Worm (Caenorhabditis elegans) whole organism, midembryonic: ENCODE results near the gene sre-38.

Experiments
- T22C8.4 ChIP-seq: fragments of 200-800 bp; sonication (Bioruptor generic); IDR thresholded peaks from 2 replicates; pipeline ENCODE4 v1.3.6; 2022; ENCODE audit warnings: missing genetic modification characterization, missing compliant biosample characterization
- cog-1 ChIP-seq: sonication (generic microtip); optimal IDR thresholded peaks from 2 replicates; lab custom pipeline; 2016; ENCODE audit warnings: missing genetic modification characterization, missing compliant biosample characterization
- flt-1 ChIP-seq: fragments of 200-800 bp; sonication (Bioruptor generic); IDR thresholded peaks from 2 replicates; pipeline ENCODE4 v1.3.6; 2022; ENCODE audit warnings: missing genetic modification characterization, missing compliant biosample characterization
- klf-2 ChIP-seq: fragments of 200-800 bp; sonication (Bioruptor generic); conservative IDR thresholded peaks from 2 replicates; pipeline ENCODE4 v1.3.6; 2022; ENCODE audit warnings: missing genetic modification reagents, missing genetic modification characterization, missing compliant biosample characterization
- med-1 ChIP-seq: sonication (generic microtip); optimal IDR thresholded peaks from 2 replicates; lab custom pipeline; 2017; ENCODE audit warnings: missing genetic modification characterization, mild to moderate bottlenecking, missing compliant biosample characterization, antibody characterized with exemption, missing genetic modification reagents; ENCODE audit not compliant: insufficient read depth
- ref-1 ChIP-seq: fragments of 200-800 bp; sonication (Bioruptor generic); conservative IDR thresholded peaks from 2 replicates; pipeline ENCODE4 v1.3.6; 2022; ENCODE audit warnings: missing genetic modification reagents, missing genetic modification characterization, missing compliant biosample characterization
- tab-1 ChIP-seq: fragments of 200-800 bp; sonication (Bioruptor generic); IDR thresholded peaks from 2 replicates; pipeline ENCODE4 v1.3.6; 2022; ENCODE audit warnings: missing genetic modification characterization, missing compliant biosample characterization
- ztf-23 ChIP-seq: fragments of 200-800 bp; sonication (Bioruptor generic); IDR thresholded peaks from 2 replicates; pipeline ENCODE4 v1.3.6; 2022; ENCODE audit warnings: missing genetic modification reagents, missing genetic modification characterization, missing compliant biosample characterization
- ztf-29 ChIP-seq: fragments of 200-800 bp; sonication (Bioruptor generic); IDR thresholded peaks from 2 replicates; pipeline ENCODE4 v1.3.6; 2022; ENCODE audit warnings: missing genetic modification reagents, missing genetic modification characterization, missing compliant biosample characterization

The sre-38 gene

ce11 chrII:12457275-12457674 is at the start of gene sre-38:
Gene sre-38 (plus strand): TSS chrII:12457575.
- no peak for TF ChIP-seq tab-1 (GFP tag; lab: Robert Waterston, UW)
- TF ChIP-seq med-1 (GFP tag; lab: Kevin White, UChicago), result no peak
- no peak for TF ChIP-seq ref-1 (GFP tag; lab: Robert Waterston, UW)
- TF ChIP-seq T22C8.4 (GFP tag; lab: Robert Waterston, UW), result no peak
- no peak for TF ChIP-seq cog-1 (tag; lab: Kevin White, UChicago)
- TF ChIP-seq flt-1, result no peak
- no peak for TF ChIP-seq ztf-23
- no peak for TF ChIP-seq klf-2 (GFP tag; lab: Robert Waterston, UW)
- no peak for TF ChIP-seq ztf-29 (GFP tag; lab: Robert Waterston, UW)

ce11 chrII:12408717-12409116 is 48.7 kb upstream of the sre-38 start, which contains the start of gene sre-31:
Gene sre-31 (minus strand): TSS chrII:12408817.
- TF ChIP-seq ztf-23, result no peak
- no peak for TF ChIP-seq ref-1 (GFP tag; lab: Robert Waterston, UW)
- no peak for TF ChIP-seq med-1 (GFP tag; lab: Kevin White, UChicago)
- no peak for TF ChIP-seq ztf-29 (GFP tag; lab: Robert Waterston, UW)
- TF ChIP-seq tab-1 (GFP tag; lab: Robert Waterston, UW), result no peak
- TF ChIP-seq cog-1 (tag; lab: Kevin White, UChicago), result no peak

DNA sequence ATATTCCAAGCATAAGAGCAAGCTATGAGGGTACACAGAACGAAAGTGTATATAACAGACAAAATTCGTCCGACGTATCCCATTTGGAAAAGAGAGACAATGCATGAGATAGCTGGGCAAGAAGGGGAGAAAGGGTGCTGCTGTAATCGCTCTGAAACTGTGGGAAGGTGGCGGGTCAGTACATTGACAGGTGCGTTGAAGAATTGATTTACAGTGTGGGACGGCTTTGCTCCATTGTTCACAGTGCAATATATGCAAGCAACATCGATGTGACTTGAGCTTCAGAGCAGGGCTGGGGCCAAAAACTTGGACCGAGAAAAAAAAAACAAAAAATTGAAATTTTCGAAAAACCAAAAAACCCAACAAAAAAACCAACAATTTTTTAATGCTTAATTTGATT is 47.3 kb upstream of the sre-38 start, which contains the start of gene F57G9.3:
F57G9.3 (minus strand) TSS at position 101 of the 400 bp plus-strand sequence.
- no peak for TF ChIP-seq cog-1 (tag; lab: Kevin White, UChicago)
- TF ChIP-seq T22C8.4 (GFP tag; lab: Robert Waterston, UW), result no peak
- TF ChIP-seq ref-1 (GFP tag; lab: Robert Waterston, UW), result no peak
- TF ChIP-seq klf-2 (GFP tag; lab: Robert Waterston, UW), result no peak
- TF ChIP-seq med-1 (GFP tag; lab: Kevin White, UChicago), result no peak
- no peak for TF ChIP-seq flt-1
- no peak for TF ChIP-seq ztf-23

DNA sequence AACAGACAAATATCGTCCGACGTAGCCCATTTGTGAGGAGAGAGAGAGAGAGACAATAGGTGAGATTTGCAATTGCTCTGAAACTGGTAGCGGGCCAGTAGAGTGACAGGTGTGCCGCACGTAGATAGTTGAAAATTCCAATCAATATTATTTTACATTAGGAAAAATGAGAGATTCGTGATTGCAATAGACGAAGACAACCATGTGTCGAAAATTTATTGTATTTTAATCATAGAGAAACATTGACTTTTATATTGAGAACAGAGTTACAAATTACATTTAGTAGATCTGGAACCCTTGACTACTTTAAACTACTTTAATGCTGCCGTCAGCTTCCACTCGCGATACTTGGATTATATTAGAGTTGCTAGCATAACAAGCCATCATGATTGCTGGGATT is 45.0 kb upstream of the sre-38 start, which contains the start of gene Y57A10C.1:
Y57A10C.1 (minus strand) TSS at position 101 of the 400 bp plus-strand sequence.
- TF ChIP-seq flt-1, result no peak
- no peak for TF ChIP-seq ztf-29 (GFP tag; lab: Robert Waterston, UW)
- TF ChIP-seq cog-1 (tag; lab: Kevin White, UChicago), result no peak

- no peak for TF ChIP-seq med-1 (GFP tag; lab: Kevin White, UChicago)
- TF ChIP-seq ztf-29 (GFP tag; lab: Robert Waterston, UW), result no peak
- TF ChIP-seq tab-1 (GFP tag; lab: Robert Waterston, UW), result no peak
- no peak for TF ChIP-seq cog-1 (tag; lab: Kevin White, UChicago)
- TF ChIP-seq klf-2 (GFP tag; lab: Robert Waterston, UW), result no peak
- TF ChIP-seq flt-1, result no peak
- no peak for TF ChIP-seq T22C8.4 (GFP tag; lab: Robert Waterston, UW)
- no peak for TF ChIP-seq ref-1 (GFP tag; lab: Robert Waterston, UW)
- no peak for TF ChIP-seq ztf-23
Observed at ce11 chrII:12414805-12415204, 42.6 kb upstream of the sre-38 start, which contains the start of gene Y57A10C.11. Gene Y57A10C.11 (minus strand): TSS chrII:12414905.

DNA sequence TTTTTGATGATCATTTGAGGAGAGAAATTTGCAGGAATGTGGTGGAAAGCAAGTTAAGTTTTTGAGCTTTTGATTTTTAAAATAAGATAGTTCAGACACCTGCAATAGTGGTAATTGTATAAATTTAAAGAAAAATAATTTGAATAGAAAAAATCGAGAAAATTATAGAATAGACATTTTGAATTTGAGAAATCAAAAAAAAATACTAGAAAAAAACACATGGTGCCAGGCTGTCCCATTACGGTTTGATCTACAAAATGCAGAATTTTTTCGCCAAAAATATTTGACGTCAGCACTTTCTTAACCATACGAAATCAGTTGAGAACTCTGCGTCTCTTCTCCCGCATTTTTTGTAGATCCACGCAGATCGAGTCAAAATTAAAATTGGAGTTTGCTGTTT is 39.9 kb upstream of the sre-38 start, which contains the start of gene sre-27:
sre-27 (minus strand) TSS at position 101 of the 400 bp plus-strand sequence.
- TF ChIP-seq tab-1 (GFP tag; lab: Robert Waterston, UW), result no peak
- TF ChIP-seq klf-2 (GFP tag; lab: Robert Waterston, UW), result no peak
- TF ChIP-seq T22C8.4 (GFP tag; lab: Robert Waterston, UW), result no peak
- TF ChIP-seq med-1 (GFP tag; lab: Kevin White, UChicago), result no peak
- no peak for TF ChIP-seq flt-1
- no peak for TF ChIP-seq ref-1 (GFP tag; lab: Robert Waterston, UW)
- TF ChIP-seq ztf-29 (GFP tag; lab: Robert Waterston, UW), result no peak
- no peak for TF ChIP-seq cog-1 (tag; lab: Kevin White, UChicago)
- no peak for TF ChIP-seq ztf-23

DNA sequence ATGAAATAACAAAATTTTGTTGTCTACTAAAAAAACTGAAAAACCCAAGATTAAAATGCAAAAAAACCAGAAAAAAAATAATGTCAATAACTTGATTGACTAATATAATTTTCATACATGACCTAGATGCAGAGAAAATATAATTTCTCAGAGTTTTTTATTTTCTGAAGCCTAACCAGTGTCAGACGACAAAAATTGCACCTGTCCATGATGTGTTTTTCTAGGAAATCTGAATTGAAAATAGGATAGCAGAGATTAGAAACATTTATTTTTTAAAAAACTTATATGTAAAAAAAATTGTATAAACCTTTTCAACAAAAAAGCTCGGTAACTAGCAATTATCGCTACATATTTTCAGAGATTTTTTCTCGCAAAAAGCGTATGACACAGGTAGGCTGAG is 39.4 kb upstream of the sre-38 start:
- TF ChIP-seq cog-1 (tag; lab: Kevin White, UChicago) (no peak), ztf-29 (GFP tag; lab: Robert Waterston, UW) (no peak), ref-1 (GFP tag; lab: Robert Waterston, UW) (no peak), ztf-23 (no peak), tab-1 (GFP tag; lab: Robert Waterston, UW) (no peak), klf-2 (GFP tag; lab: Robert Waterston, UW) (no peak), flt-1 (no peak), med-1 (GFP tag; lab: Kevin White, UChicago) (no peak), T22C8.4 (GFP tag; lab: Robert Waterston, UW) (no peak)

- TF ChIP-seq T22C8.4 (GFP tag; lab: Robert Waterston, UW) (no peak), ztf-29 (GFP tag; lab: Robert Waterston, UW) (no peak), tab-1 (GFP tag; lab: Robert Waterston, UW) (no peak), klf-2 (GFP tag; lab: Robert Waterston, UW) (no peak), ref-1 (GFP tag; lab: Robert Waterston, UW) (no peak), med-1 (GFP tag; lab: Kevin White, UChicago) (no peak), cog-1 (tag; lab: Kevin White, UChicago) (no peak), ztf-23 (no peak), flt-1 (no peak)
Observed at ce11 chrII:12420486-12420885, 36.9 kb upstream of the sre-38 start, which contains the start of gene sre-26. Gene sre-26 (minus strand): TSS chrII:12420586.

ce11 chrII:12425644-12426222 is 31.6 kb upstream of the sre-38 start, which contains the start of gene daf-22:
Gene daf-22 (minus strand): TSS chrII:12425694.
- TF ChIP-seq ztf-23, result no peak
